Worm (Caenorhabditis elegans) whole organism, mixed stage, embryonic: ENCODE measurements around the gene ZK721.3.

ENCODE experiments used
- M03D4.4 ChIP-seq: sonication (generic microtip); optimal IDR thresholded peaks from 2 replicates; lab custom pipeline; 2017; ENCODE audit warnings: mild to moderate bottlenecking, missing genetic modification characterization, missing compliant biosample characterization
- bed-3 ChIP-seq: fragments of 200-800 bp; sonication (Bioruptor generic); optimal IDR thresholded peaks from 3 replicates; lab custom pipeline; 2018; ENCODE audit warnings: mild to moderate bottlenecking, missing genetic modification characterization, moderate library complexity, missing compliant biosample characterization
- ceh-39 ChIP-seq: fragments of 150-350 bp; optimal IDR thresholded peaks from 2 replicates; lab custom pipeline; 2014; ENCODE audit warnings: missing biosample characterization, missing genetic modification characterization
- ceh-43 ChIP-seq: fragments of 200-800 bp; sonication (Bioruptor generic); optimal IDR thresholded peaks from 2 replicates; lab custom pipeline; 2018; ENCODE audit warnings: mild to moderate bottlenecking, missing genetic modification characterization, moderate library complexity, missing compliant biosample characterization
- ceh-83 ChIP-seq: fragments of 200-800 bp; sonication (Bioruptor generic); optimal IDR thresholded peaks from 2 replicates; lab custom pipeline; 2018; ENCODE audit warnings: mild to moderate bottlenecking, missing genetic modification characterization, missing compliant biosample characterization
- ces-1 ChIP-seq: fragments of 150-350 bp; optimal IDR thresholded peaks from 2 replicates; lab custom pipeline; 2014; ENCODE audit warnings: missing biosample characterization, missing genetic modification reagents, missing genetic modification characterization
- cnd-1 ChIP-seq: fragments of 200-800 bp; sonication (Bioruptor generic); optimal IDR thresholded peaks from 2 replicates; lab custom pipeline; 2018; ENCODE audit warnings: mild to moderate bottlenecking, missing genetic modification characterization, missing compliant biosample characterization
- drap-1 ChIP-seq: fragments of 200-800 bp; sonication (Bioruptor generic); optimal IDR thresholded peaks from 3 replicates; lab custom pipeline; 2018; ENCODE audit warnings: mild to moderate bottlenecking, missing genetic modification characterization, missing compliant biosample characterization
- elt-3 ChIP-seq: fragments of 150-350 bp; optimal IDR thresholded peaks from 2 replicates; lab custom pipeline; 2014; ENCODE audit warnings: missing biosample characterization, missing genetic modification characterization
- ham-2 ChIP-seq: fragments of 200-800 bp; sonication (Bioruptor generic); optimal IDR thresholded peaks from 2 replicates; lab custom pipeline; 2018; ENCODE audit warnings: mild to moderate bottlenecking, missing genetic modification characterization, missing compliant biosample characterization
- hlh-1 ChIP-seq: fragments of 150-350 bp; optimal IDR thresholded peaks from 2 replicates; lab custom pipeline; 2014; ENCODE audit warnings: missing biosample characterization, missing genetic modification reagents, missing genetic modification characterization
- lin-32 ChIP-seq: fragments of 200-800 bp; sonication (Bioruptor generic); optimal IDR thresholded peaks from 2 replicates; lab custom pipeline; 2018; ENCODE audit warnings: mild to moderate bottlenecking, missing genetic modification characterization, missing compliant biosample characterization
- lsy-2 ChIP-seq: fragments of 150-350 bp; optimal IDR thresholded peaks from 2 replicates; lab custom pipeline; 2014; ENCODE audit warnings: missing biosample characterization, missing genetic modification characterization
- mls-2 ChIP-seq: sonication (generic microtip); optimal IDR thresholded peaks from 2 replicates; lab custom pipeline; 2016; ENCODE audit warnings: mild to moderate bottlenecking, missing genetic modification characterization, moderate library complexity, missing compliant biosample characterization
- nhr-28 ChIP-seq: fragments of 150-350 bp; optimal IDR thresholded peaks from 2 replicates; lab custom pipeline; 2014; ENCODE audit warnings: missing biosample characterization, missing genetic modification characterization
- nhr-76 ChIP-seq: sonication (generic microtip); optimal IDR thresholded peaks from 2 replicates; lab custom pipeline; 2017; ENCODE audit warnings: missing biosample characterization, missing genetic modification characterization
- pha-4 ChIP-seq: fragments of 150-350 bp; optimal IDR thresholded peaks from 2 replicates; lab custom pipeline; 2018; ENCODE audit warnings: missing biosample characterization, missing genetic modification reagents, missing genetic modification characterization
- sem-2 ChIP-seq: fragments of 200-800 bp; sonication (Bioruptor generic); optimal IDR thresholded peaks from 2 replicates; lab custom pipeline; 2018; ENCODE audit warnings: mild to moderate bottlenecking, missing genetic modification characterization, missing compliant biosample characterization
- sptf-1 ChIP-seq: sonication (generic microtip); optimal IDR thresholded peaks from 2 replicates; lab custom pipeline; 2017; ENCODE audit warnings: mild to moderate bottlenecking, missing genetic modification characterization, moderate library complexity, missing compliant biosample characterization
- tbx-8 ChIP-seq: fragments of 200-800 bp; sonication (Bioruptor generic); optimal IDR thresholded peaks from 2 replicates; lab custom pipeline; 2018; ENCODE audit warnings: mild to moderate bottlenecking, missing genetic modification characterization, moderate library complexity, missing compliant biosample characterization
- unc-120 ChIP-seq: sonication (generic microtip); optimal IDR thresholded peaks from 2 replicates; lab custom pipeline; 2017; ENCODE audit warnings: missing genetic modification characterization, missing compliant biosample characterization; ENCODE audit not compliant: poor library complexity, severe bottlenecking
- unc-39 ChIP-seq: fragments of 150-350 bp; optimal IDR thresholded peaks from 2 replicates; lab custom pipeline; 2014; ENCODE audit warnings: missing biosample characterization, missing genetic modification characterization
- unc-62 ChIP-seq: fragments of 150-350 bp; optimal IDR thresholded peaks from 2 replicates; lab custom pipeline; 2014; ENCODE audit warnings: missing biosample characterization, missing genetic modification reagents, missing genetic modification characterization
- zip-8 ChIP-seq: fragments of 150-350 bp; optimal IDR thresholded peaks from 2 replicates; lab custom pipeline; 2014; ENCODE audit warnings: missing biosample characterization, missing genetic modification characterization
- ztf-11 ChIP-seq: fragments of 150-350 bp; optimal IDR thresholded peaks from 2 replicates; lab custom pipeline; 2014; ENCODE audit warnings: missing biosample characterization, missing genetic modification characterization

ZK721.3 gene

DNA sequence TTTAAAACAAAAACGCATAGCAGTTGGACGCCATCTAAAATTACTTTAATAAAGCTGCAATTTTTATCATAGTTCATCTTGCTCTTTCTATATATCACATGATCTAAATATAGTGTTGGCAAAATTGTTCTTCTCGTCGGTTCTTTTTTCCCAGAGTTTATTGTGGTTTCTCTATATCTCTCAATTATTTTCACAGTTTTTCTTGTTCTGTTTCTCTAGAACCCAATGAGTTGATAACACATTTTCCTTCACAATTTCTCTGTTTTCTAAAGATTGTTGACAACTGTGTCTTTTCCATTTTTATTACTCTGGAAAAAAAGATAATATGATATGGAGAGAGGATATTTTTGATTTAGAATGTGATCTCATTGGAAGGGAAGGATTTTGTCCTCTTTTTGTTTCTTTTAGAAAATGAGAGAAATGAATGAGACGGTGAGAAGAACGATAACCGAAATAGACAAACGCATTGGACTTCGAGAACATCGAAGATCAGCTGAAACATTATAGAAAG, 30.0 kb upstream of the ZK721.3 start:
- TF ChIP-seq ham-2 (GFP tag; lab: Kevin White, UChicago), result no peak
- TF ChIP-seq pha-4 (tag; lab: Kevin White, UChicago), result no peak
- no peak for TF ChIP-seq unc-39
- TF ChIP-seq tbx-8 (GFP tag; lab: Kevin White, UChicago), result no peak
- TF ChIP-seq unc-120 (tag; lab: Kevin White, UChicago), result no peak
- no peak for TF ChIP-seq bed-3 (GFP tag; lab: Kevin White, UChicago)
- no peak for TF ChIP-seq ztf-11
- TF ChIP-seq ceh-43 (GFP tag; lab: Kevin White, UChicago), result no peak
- no peak for TF ChIP-seq mls-2 (tag; lab: Kevin White, UChicago)
- no peak for TF ChIP-seq lin-32 (GFP tag; lab: Kevin White, UChicago)
- TF ChIP-seq unc-62, result no peak
- no peak for TF ChIP-seq elt-3 (tag; lab: Kevin White, UChicago)
- no peak for TF ChIP-seq zip-8
- no peak for TF ChIP-seq ceh-83 (GFP tag; lab: Kevin White, UChicago)
- TF ChIP-seq ceh-39 (tag; lab: Kevin White, UChicago), result no peak
- TF ChIP-seq nhr-76 (tag; lab: Kevin White, UChicago), result no peak
- no peak for TF ChIP-seq cnd-1 (tag; lab: Kevin White, UChicago)

DNA sequence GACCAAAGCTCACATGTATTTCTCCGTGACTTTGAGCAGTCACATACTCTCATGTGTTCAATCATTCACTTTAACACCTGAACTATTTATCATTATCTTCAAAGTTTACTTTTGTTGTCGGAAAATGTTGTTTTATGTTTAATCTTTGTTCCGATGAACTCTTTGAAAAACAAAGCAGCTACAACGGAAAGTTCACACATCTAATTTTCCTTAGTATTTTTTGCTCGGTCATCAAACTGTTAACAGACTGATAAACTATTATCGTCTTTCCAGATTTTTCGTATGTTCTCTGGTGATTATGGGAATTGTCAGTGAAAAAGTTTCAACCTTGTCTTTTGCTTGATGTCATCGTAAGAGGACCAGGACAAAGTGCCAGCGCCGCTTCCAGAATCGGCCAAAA, 28.3 kb upstream of the ZK721.3 start:
- TF ChIP-seq pha-4 (tag; lab: Kevin White, UChicago) (no peak), unc-120 (tag; lab: Kevin White, UChicago) (no peak)

DNA sequence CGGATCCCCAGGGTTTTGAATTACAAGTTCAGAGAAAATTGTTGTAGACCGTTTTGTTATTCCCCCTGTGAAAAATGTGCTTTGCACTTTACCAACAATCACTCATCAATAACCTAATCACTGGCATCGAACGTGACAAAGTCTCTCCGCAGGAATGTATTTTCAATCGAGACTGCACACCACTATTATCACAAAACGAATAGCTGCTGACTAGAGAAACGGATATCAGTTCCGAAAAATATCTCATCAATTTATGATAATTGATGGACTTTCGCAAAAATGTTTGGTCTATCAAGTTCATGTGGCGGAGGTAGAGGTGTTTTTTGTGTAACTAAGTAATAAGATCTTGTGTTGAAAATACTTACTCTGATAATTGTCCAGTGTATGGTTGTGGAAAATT, 23.3 kb upstream of the ZK721.3 start:
- TF ChIP-seq unc-62 (peak; percentile 13), ztf-11 (no peak), pha-4 (tag; lab: Kevin White, UChicago) (no peak)

DNA sequence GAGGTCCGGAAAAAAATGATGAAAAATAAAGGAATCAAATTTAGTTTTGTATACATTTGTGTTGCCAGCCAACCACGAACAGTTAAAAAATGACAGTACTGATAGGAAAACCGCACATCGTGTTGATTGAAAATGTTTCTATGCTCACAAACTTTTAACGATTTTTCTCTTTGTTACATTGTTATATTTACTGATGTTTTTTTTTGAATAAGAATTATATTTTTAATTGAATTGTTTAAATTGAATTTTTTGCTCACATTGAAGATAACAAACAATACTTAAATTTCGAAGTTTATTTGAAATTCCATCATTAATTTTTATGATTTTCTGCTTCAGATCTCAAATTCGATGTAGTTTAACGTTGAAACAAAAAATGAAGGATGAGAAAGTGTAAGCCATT, 22.8 kb upstream of the ZK721.3 start, which contains the start of gene M02D8.5:
M02D8.5 (minus strand) TSS at position 101 of the 400 bp plus-strand sequence.
- TF ChIP-seq nhr-28 (tag; lab: Kevin White, UChicago) (no peak), ham-2 (GFP tag; lab: Kevin White, UChicago) (no peak), sem-2 (no peak), bed-3 (GFP tag; lab: Kevin White, UChicago) (no peak), elt-3 (tag; lab: Kevin White, UChicago) (no peak), lsy-2 (tag; lab: Kevin White, UChicago) (no peak), hlh-1 (tag; lab: Kevin White, UChicago) (no peak), ces-1 (GFP tag; lab: Kevin White, UChicago) (no peak)

DNA sequence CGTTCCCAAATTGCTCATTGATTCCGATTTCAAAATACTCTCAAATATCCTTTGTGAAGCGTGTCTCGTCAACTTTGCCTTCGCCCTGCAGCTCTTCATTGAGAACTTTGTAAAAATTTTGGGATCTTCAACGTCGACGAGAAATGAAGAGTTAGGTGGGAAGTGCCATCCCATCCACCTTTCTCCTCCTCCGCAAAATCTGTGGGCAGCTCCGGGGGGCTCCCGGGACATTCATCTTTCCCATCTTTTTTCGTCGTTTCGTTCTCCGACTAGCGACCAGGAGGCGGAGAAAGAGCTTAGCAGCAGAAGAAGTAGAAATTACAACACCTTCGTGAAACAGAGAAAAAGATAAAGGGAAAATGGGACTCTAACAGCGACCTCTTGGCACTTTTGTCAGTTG, 21.4 kb upstream of the ZK721.3 start:
- no peak for TF ChIP-seq sptf-1 (tag; lab: Kevin White, UChicago)
- no peak for TF ChIP-seq unc-39
- no peak for TF ChIP-seq unc-62
- TF ChIP-seq sem-2, result no peak
- no peak for TF ChIP-seq ztf-11
- no peak for TF ChIP-seq bed-3 (GFP tag; lab: Kevin White, UChicago)
- peak; percentile 28 for TF ChIP-seq unc-120 (tag; lab: Kevin White, UChicago)
- no peak for TF ChIP-seq zip-8
- TF ChIP-seq hlh-1 (tag; lab: Kevin White, UChicago), result peak; percentile 27
- TF ChIP-seq drap-1, result no peak

DNA sequence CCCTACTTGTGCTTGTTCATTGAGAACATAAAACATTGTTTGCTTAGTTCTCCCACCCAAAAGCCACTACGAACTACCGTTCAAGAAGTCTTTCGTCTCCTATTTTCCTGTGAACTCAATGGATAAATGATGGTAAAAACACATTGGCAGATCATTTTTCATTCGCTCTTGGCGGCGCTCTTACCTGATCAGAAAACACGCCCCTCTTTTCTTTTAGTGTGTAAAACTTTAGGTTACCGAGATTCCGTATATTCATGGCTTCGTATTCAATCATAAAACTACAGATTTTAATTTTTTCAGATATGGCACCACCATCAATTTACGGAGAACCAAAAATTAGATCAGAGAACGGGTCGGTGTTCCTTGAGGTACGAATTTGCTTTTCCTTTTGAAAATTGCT, 20.7 kb upstream of the ZK721.3 start, which contains the start of gene zig-12:
zig-12 (plus strand) TSS at position 301 of the 400 bp plus-strand sequence.
- TF ChIP-seq M03D4.4, result no peak
- TF ChIP-seq bed-3 (GFP tag; lab: Kevin White, UChicago), result no peak
- TF ChIP-seq ham-2 (GFP tag; lab: Kevin White, UChicago), result no peak
- TF ChIP-seq ceh-83 (GFP tag; lab: Kevin White, UChicago), result no peak

DNA sequence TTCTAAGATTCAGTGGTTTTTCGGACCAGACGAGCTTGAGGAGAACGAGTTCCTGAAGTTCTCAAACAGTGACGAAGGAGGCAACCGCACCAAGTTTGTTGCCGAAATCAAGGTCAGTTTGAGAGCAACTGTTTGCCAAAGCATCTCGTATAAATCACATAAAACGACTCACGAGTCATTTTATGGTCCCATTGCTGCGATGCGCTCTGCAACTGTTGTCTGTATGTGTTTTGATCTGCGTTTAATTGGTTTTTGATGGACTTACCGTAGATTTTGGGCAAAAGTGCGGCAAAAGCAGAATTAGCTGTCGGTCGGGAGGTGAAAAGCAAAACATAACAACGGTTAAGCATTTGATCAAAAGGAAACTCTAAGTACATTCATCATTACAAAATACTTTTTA, 20.3 kb upstream of the ZK721.3 start:
- TF ChIP-seq mls-2 (tag; lab: Kevin White, UChicago) (no peak), hlh-1 (tag; lab: Kevin White, UChicago) (peak; percentile 81), sem-2 (no peak), unc-62 (peak; percentile 13)
